Worm (Caenorhabditis elegans): Measurements from ENCODE around the gene ift-74.

The ift-74 gene

DNA sequence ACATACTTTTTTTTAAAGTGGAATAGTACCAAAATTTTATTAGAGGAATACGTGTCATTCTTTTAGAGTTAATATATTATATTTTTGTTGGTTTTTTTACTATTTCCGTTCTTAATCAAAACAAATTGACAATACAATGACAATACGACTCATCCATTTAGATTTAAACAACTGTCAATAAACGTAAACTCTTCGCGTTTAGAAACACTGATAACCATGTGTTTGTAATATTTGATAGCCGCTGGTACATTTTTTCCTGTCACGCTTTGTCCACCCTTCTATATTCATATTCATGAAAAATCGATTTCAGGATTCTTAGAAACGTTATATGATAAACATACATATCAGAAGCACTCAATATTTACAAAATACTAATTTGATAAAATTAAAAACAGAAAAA, 16.0 kb upstream of the ift-74 start:
- no peak for TF ChIP-seq Y116A8C.19 (tag; optimal IDR thresholded peaks at IDR 0.05; ENCODE audit: borderline replicate concordance)
- no peak for TF ChIP-seq egl-27 (tag; optimal IDR thresholded peaks at IDR 0.05)
- no peak for TF ChIP-seq mab-9 (GFP tag; IDR thresholded peaks at IDR 0.05)
- no peak for TF ChIP-seq blmp-1 (tag; optimal IDR thresholded peaks at IDR 0.05)
- TF ChIP-seq ceh-63 (GFP tag; optimal IDR thresholded peaks at IDR 0.05) = no peak
- TF ChIP-seq unc-86 (tag; optimal IDR thresholded peaks at IDR 0.05) = no peak
- no peak for TF ChIP-seq nhr-20 (tag; optimal IDR thresholded peaks at IDR 0.05)
- no peak for TF ChIP-seq nhr-28 (tag; optimal IDR thresholded peaks at IDR 0.05)
- TF ChIP-seq ceh-82 (tag; optimal IDR thresholded peaks at IDR 0.05) = no peak
- no peak for TF ChIP-seq pqm-1 (tag; optimal IDR thresholded peaks at IDR 0.05)
- TF ChIP-seq isw-1 (GFP tag; IDR thresholded peaks at IDR 0.05) = no peak
- TF ChIP-seq ceh-8 (GFP tag; optimal IDR thresholded peaks at IDR 0.05) = no peak
- TF ChIP-seq zip-4 (GFP tag; optimal IDR thresholded peaks at IDR 0.05) = no peak
- no peak for TF ChIP-seq skn-1 (tag; optimal IDR thresholded peaks at IDR 0.05)
- TF ChIP-seq lin-39 (tag; optimal IDR thresholded peaks at IDR 0.05) = no peak
- no peak for TF ChIP-seq unc-30 (tag; optimal IDR thresholded peaks at IDR 0.05)

DNA sequence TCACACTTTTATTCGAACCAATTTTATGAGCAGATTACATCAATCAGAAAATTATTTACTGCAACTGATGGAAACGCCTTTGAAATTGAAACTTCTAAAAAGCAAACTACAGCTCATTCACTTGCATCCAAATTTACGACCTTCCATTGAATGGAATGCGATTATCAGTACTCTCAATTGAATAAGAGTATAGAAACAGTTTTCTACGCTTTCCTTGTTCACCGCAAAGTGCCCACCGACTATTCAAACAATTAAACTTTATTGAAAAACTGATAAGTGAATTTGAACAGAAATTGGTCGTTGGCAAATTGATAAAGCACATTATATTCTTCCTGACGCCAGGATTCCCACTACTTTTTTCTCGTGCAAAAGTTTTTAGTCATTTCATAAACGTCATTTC, 13.9 kb upstream of the ift-74 start:
- TF ChIP-seq lin-14 (GFP tag; optimal IDR thresholded peaks at IDR 0.05) (no peak), elt-2 (tag; optimal IDR thresholded peaks at IDR 0.05) (peak; percentile 64)

DNA sequence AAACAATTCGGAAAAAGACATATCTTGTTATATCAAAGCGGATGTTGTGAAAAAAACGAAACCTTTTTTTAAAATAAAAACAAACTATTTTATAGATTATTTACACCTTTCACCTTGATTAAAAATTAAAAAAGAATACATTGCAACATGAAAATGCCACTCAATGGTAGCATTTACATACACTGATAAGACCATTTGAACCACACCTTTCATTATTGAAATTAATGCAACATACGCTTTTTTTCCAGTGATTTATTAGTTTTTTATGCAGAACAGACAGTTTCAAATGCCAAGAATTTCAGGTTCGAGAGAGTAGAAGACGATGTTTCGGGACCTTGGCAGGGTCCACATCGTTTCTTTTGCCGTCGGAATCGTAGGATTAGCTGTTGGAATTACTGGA, 13.2 kb upstream of the ift-74 start, which contains the start of gene T19D12.1:
Gene T19D12.1, plus strand, starts transcription at position 301 of the 400 bp plus-strand sequence.
- no peak for TF ChIP-seq isw-1 (GFP tag; IDR thresholded peaks at IDR 0.05)
- no peak for TF ChIP-seq snpc-4 (tag; optimal IDR thresholded peaks at IDR 0.05)
- no peak for TF ChIP-seq egl-27 (tag; optimal IDR thresholded peaks at IDR 0.05)
- TF ChIP-seq fkh-4 (tag; optimal IDR thresholded peaks at IDR 0.05; ENCODE audit: borderline replicate concordance) = no peak
- TF ChIP-seq unc-98 (GFP tag; IDR thresholded peaks at IDR 0.05) = no peak
- no peak for TF ChIP-seq nhr-77 (tag; optimal IDR thresholded peaks at IDR 0.05)
- TF ChIP-seq egl-13 (tag; optimal IDR thresholded peaks at IDR 0.05) = no peak
- TF ChIP-seq nhr-28 (tag; optimal IDR thresholded peaks at IDR 0.05) = no peak
- no peak for TF ChIP-seq ces-1 (GFP tag; optimal IDR thresholded peaks at IDR 0.05)
- no peak for TF ChIP-seq fkh-8 (tag; optimal IDR thresholded peaks at IDR 0.05)
- TF ChIP-seq blmp-1 (tag; optimal IDR thresholded peaks at IDR 0.05) = no peak
- TF ChIP-seq ceh-82 (tag; optimal IDR thresholded peaks at IDR 0.05) = no peak
- no peak for TF ChIP-seq tbx-2 (tag; optimal IDR thresholded peaks at IDR 0.05)
- no peak for TF ChIP-seq aha-1 (tag; optimal IDR thresholded peaks at IDR 0.05)
- TF ChIP-seq unc-30 (tag; optimal IDR thresholded peaks at IDR 0.05) = no peak
- TF ChIP-seq hpl-2 (GFP tag; optimal IDR thresholded peaks at IDR 0.05) = no peak
- no peak for TF ChIP-seq snu-23 (GFP tag; optimal IDR thresholded peaks at IDR 0.05)

DNA sequence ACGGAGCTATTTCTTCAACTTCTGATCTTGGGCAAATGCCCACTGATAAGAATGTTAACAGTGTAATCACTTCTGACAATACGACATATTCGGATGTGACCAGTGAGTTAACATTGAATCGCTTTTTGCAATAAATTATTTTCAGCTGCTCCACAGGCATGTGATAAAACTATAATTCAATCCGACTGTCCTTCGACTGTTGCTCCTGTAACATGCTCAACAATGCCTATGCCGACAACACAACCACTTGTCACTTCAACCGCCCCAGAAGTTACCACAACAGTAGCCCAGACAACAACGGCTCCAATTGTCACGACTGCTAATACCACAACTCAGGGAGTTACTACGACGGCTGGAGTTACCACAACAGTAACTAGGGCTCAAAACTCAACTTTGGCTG, 12.3 kb upstream of the ift-74 start:
- TF ChIP-seq efl-1 (optimal IDR thresholded peaks at IDR 0.05) (no peak), efl-1 (GFP tag; optimal IDR thresholded peaks at IDR 0.05 in 1 of 2) (peak in 1 of 2 experiments; percentile 20), ztf-11 (tag; optimal IDR thresholded peaks at IDR 0.05) (no peak)

DNA sequence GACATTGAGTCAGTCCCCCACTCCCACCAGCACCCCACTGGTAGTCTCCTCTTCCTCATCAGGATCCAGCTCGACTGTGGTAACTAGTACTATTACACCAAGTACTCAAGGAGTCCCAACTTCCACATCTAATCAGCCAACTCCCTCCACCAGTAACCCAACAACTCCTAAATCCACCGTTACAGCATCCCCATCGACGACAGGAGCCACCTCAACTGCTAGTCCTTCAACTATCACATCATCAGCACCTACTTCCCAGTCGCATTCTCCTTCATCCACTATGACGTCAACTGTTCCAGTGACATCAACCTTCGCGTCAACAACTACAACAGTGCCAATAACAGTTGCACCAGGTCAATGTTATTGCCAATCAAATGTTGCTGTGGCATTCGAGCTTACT, 11.3 kb upstream of the ift-74 start:
- TF ChIP-seq unc-62 (GFP tag; optimal IDR thresholded peaks at IDR 0.05) (no peak), lin-15B (tag; optimal IDR thresholded peaks at IDR 0.05) (no peak), fkh-10 (GFP tag; optimal IDR thresholded peaks at IDR 0.05) (no peak), elt-2 (tag; optimal IDR thresholded peaks at IDR 0.05) (no peak), nhr-76 (tag; optimal IDR thresholded peaks at IDR 0.05) (no peak), hpl-2 (GFP tag; optimal IDR thresholded peaks at IDR 0.05) (no peak), rnt-1 (tag; optimal IDR thresholded peaks at IDR 0.05) (no peak), nhr-237 (tag; optimal IDR thresholded peaks at IDR 0.05) (no peak), nhr-11 (tag; optimal IDR thresholded peaks at IDR 0.05) (no peak), ztf-11 (tag; optimal IDR thresholded peaks at IDR 0.05) (no peak), ama-1 (optimal IDR thresholded peaks at IDR 0.05) (no peak), nhr-84 (tag; optimal IDR thresholded peaks at IDR 0.05) (no peak), ces-1 (GFP tag; optimal IDR thresholded peaks at IDR 0.05) (no peak), nhr-85 (tag) (no peak), nhr-19 (GFP tag; conservative IDR thresholded peaks at IDR 0.05) (no peak), zag-1 (tag; optimal IDR thresholded peaks at IDR 0.05) (no peak), mdl-1 (tag; optimal IDR thresholded peaks at IDR 0.05) (no peak), lin-14 (GFP tag; optimal IDR thresholded peaks at IDR 0.05) (no peak), lin-35 (GFP tag; optimal IDR thresholded peaks at IDR 0.05) (no peak), ceh-82 (tag; optimal IDR thresholded peaks at IDR 0.05) (no peak)

Data from whole organism, L1 larva.